Fruit fly (Drosophila melanogaster) whole organism, adult: ENCODE results near the gene PGAP2.
A peak's percentile ranks its signal among the peaks of the same experiment; 100 is the strongest.

Experiments
- CG11617 ChIP-seq: fragments of 200-800 bp; sonication (Bioruptor generic); optimal IDR thresholded peaks from 2 replicates; lab custom pipeline; 2017; ENCODE audit warnings: mild to moderate bottlenecking, missing biosample characterization, missing genetic modification reagents, missing genetic modification characterization
- CG12768 ChIP-seq: fragments of 200-800 bp; sonication (Bioruptor generic); optimal IDR thresholded peaks from 2 replicates; lab custom pipeline; 2017; ENCODE audit warnings: missing biosample characterization, missing genetic modification characterization, mild to moderate bottlenecking, moderate library complexity, missing genetic modification reagents
- CG14711 ChIP-seq: fragments of 200-800 bp; sonication (Bioruptor generic); optimal IDR thresholded peaks from 2 replicates; lab custom pipeline; 2018; ENCODE audit warnings: missing biosample characterization, mild to moderate bottlenecking, missing genetic modification characterization, moderate library complexity
- CG1620 ChIP-seq: fragments of 200-800 bp; sonication (Bioruptor generic); optimal IDR thresholded peaks from 2 replicates; lab custom pipeline; 2016; ENCODE audit warnings: missing biosample characterization, missing genetic modification characterization
- CG33017 ChIP-seq: fragments of 200-800 bp; sonication (Bioruptor generic); optimal IDR thresholded peaks from 2 replicates; lab custom pipeline; 2018; ENCODE audit warnings: missing biosample characterization, mild to moderate bottlenecking, missing genetic modification characterization, moderate library complexity
- CG5204 ChIP-seq: fragments of 200-800 bp; sonication (Bioruptor generic); optimal IDR thresholded peaks from 2 replicates; lab custom pipeline; 2016; ENCODE audit warnings: missing biosample characterization, missing genetic modification characterization
- CG7045 ChIP-seq: fragments of 200-800 bp; sonication (Bioruptor generic); optimal IDR thresholded peaks from 2 replicates; lab custom pipeline; 2017; ENCODE audit warnings: missing biosample characterization, mild to moderate bottlenecking, missing genetic modification characterization
- CG7101 ChIP-seq: fragments of 200-800 bp; sonication (Bioruptor generic); optimal IDR thresholded peaks from 2 replicates; lab custom pipeline; 2018; ENCODE audit warnings: missing biosample characterization, mild to moderate bottlenecking, missing genetic modification characterization, moderate library complexity
- Clk ChIP-seq: fragments of 200-800 bp; sonication (Bioruptor generic); optimal IDR thresholded peaks from 2 replicates; lab custom pipeline; 2017; ENCODE audit warnings: missing biosample characterization, missing genetic modification characterization
- Crg-1 ChIP-seq: fragments of 200-800 bp; sonication (Bioruptor generic); optimal IDR thresholded peaks from 2 replicates; lab custom pipeline; 2016; ENCODE audit warnings: missing biosample characterization, missing genetic modification characterization
- Hr96 ChIP-seq: fragments of 200-800 bp; sonication (Bioruptor generic); optimal IDR thresholded peaks from 2 replicates; lab custom pipeline; 2016; ENCODE audit warnings: missing biosample characterization, missing genetic modification characterization
- Mnt ChIP-seq: fragments of 200-800 bp; sonication (Bioruptor generic); optimal IDR thresholded peaks from 2 replicates; lab custom pipeline; 2016; ENCODE audit warnings: missing biosample characterization, mild to moderate bottlenecking, missing genetic modification characterization
- bab1 ChIP-seq: fragments of 200-800 bp; sonication (Bioruptor generic); optimal IDR thresholded peaks from 3 replicates; lab custom pipeline; 2019; ENCODE audit warnings: missing biosample characterization, mild to moderate bottlenecking, missing genetic modification characterization, moderate library complexity
- cic ChIP-seq: fragments of 200-800 bp; sonication (Bioruptor generic); optimal IDR thresholded peaks from 2 replicates; lab custom pipeline; 2017; ENCODE audit warnings: missing biosample characterization, mild to moderate bottlenecking, missing genetic modification characterization, moderate library complexity
- cnc ChIP-seq, 2 experiments: fragments of >200 bp; optimal IDR thresholded peaks; 2 replicates each; lab custom pipeline; 2017
- kay ChIP-seq: fragments of 200-800 bp; sonication (Bioruptor generic); peaks from one replicate; lab custom pipeline; 2016; ENCODE audit warnings: missing biosample characterization, missing genetic modification characterization, borderline replicate concordance
- ovo ChIP-seq: fragments of 200-800 bp; sonication (Bioruptor generic); optimal IDR thresholded peaks from 2 replicates; lab custom pipeline; 2016; ENCODE audit warnings: missing biosample characterization, missing genetic modification characterization
- pad ChIP-seq: fragments of 200-800 bp; sonication (Bioruptor generic); optimal IDR thresholded peaks from 3 replicates; lab custom pipeline; 2017; ENCODE audit warnings: missing biosample characterization, missing genetic modification characterization, mild to moderate bottlenecking, moderate library complexity, missing genetic modification reagents
- tj ChIP-seq: fragments of 200-800 bp; sonication (Bioruptor generic); optimal IDR thresholded peaks from 3 replicates; lab custom pipeline; 2017; ENCODE audit warnings: missing biosample characterization, mild to moderate bottlenecking, missing genetic modification characterization, moderate library complexity
- toe ChIP-seq: fragments of 200-800 bp; sonication (Bioruptor generic); optimal IDR thresholded peaks from 2 replicates; lab custom pipeline; 2016; ENCODE audit warnings: missing biosample characterization, missing genetic modification characterization

Gene PGAP2

dm6 chr2L:825768-826263, 6.5 kb upstream of the PGAP2 start, which contains the start of the genes CG3862 and dock:
CG3862 (minus strand) TSS chr2L:825861.
dock (plus strand) TSS chr2L:825969.
- TF ChIP-seq toe (GFP tag; lab: Kevin White, UChicago) (no peak), bab1 (GFP tag; lab: Kevin White, UChicago) (peak; percentile 85), CG5204 (GFP tag; lab: Kevin White, UChicago) (no peak), Mnt (GFP tag; lab: Kevin White, UChicago) (peak; percentile 87), pad (GFP tag; lab: Kevin White, UChicago) (peak; percentile 62), CG11617 (GFP tag; lab: Kevin White, UChicago) (peak; percentile 43), CG1620 (GFP tag; lab: Kevin White, UChicago) (peak; percentile 63), Hr96 (peak; percentile 65), CG7101 (peak; percentile 67), tj (GFP tag; lab: Kevin White, UChicago) (peak; percentile 86), CG33017 (peak; percentile 30), CG14711 (tag; lab: Kevin White, UChicago) (peak; percentile 83), cic (GFP tag; lab: Kevin White, UChicago) (peak; percentile 72), Clk (GFP tag; lab: Kevin White, UChicago) (peak; percentile 51), CG7045 (GFP tag; lab: Kevin White, UChicago) (no peak), cnc (optimal IDR thresholded peaks at IDR 0.05; lab: Kevin White, UChicago) (no peak), Crg-1 (GFP tag; lab: Kevin White, UChicago) (peak; percentile 80), ovo (peak; percentile 56), CG12768 (peak; percentile 71), kay (GFP tag; lab: Kevin White, UChicago) (no peak)

dm6 chr2L:821986-822711, 2.8 kb upstream of the PGAP2 start:
- TF ChIP-seq Crg-1 (GFP tag; lab: Kevin White, UChicago) (peak; percentile 16), CG7101 (peak; percentile 4), CG12768 (no peak), CG14711 (tag; lab: Kevin White, UChicago) (no peak), CG33017 (no peak), toe (GFP tag; lab: Kevin White, UChicago) (no peak), ovo (no peak), pad (GFP tag; lab: Kevin White, UChicago) (no peak), cnc (optimal IDR thresholded peaks at IDR 0.05; lab: Kevin White, UChicago) (no peak), Hr96 (no peak), tj (GFP tag; lab: Kevin White, UChicago) (peak; percentile 93), CG5204 (GFP tag; lab: Kevin White, UChicago) (no peak), CG1620 (GFP tag; lab: Kevin White, UChicago) (no peak), Clk (GFP tag; lab: Kevin White, UChicago) (no peak), Mnt (GFP tag; lab: Kevin White, UChicago) (no peak), bab1 (GFP tag; lab: Kevin White, UChicago) (no peak), CG7045 (GFP tag; lab: Kevin White, UChicago) (no peak), cic (GFP tag; lab: Kevin White, UChicago) (peak; percentile 21), CG11617 (GFP tag; lab: Kevin White, UChicago) (no peak), kay (GFP tag; lab: Kevin White, UChicago) (no peak)

- TF ChIP-seq pad (GFP tag; lab: Kevin White, UChicago) (no peak), CG7101 (peak; percentile 37), CG14711 (tag; lab: Kevin White, UChicago) (peak; percentile 97), tj (GFP tag; lab: Kevin White, UChicago) (no peak), Hr96 (peak; percentile 9), Crg-1 (GFP tag; lab: Kevin White, UChicago) (peak; percentile 10), CG12768 (peak; percentile 20), Mnt (GFP tag; lab: Kevin White, UChicago) (peak; percentile 30), ovo (no peak), bab1 (GFP tag; lab: Kevin White, UChicago) (peak; percentile 68), CG11617 (GFP tag; lab: Kevin White, UChicago) (peak; percentile 4), CG33017 (peak; percentile 14)
Measured at dm6 chr2L:821242-821985, 2.1 kb upstream of the PGAP2 start, which contains the start of gene CG3662. CG3662 (plus strand) TSS chr2L:821289.

- TF ChIP-seq ovo (no peak), CG11617 (GFP tag; lab: Kevin White, UChicago) (no peak), kay (GFP tag; lab: Kevin White, UChicago) (no peak), CG12768 (no peak), CG14711 (tag; lab: Kevin White, UChicago) (no peak), CG1620 (GFP tag; lab: Kevin White, UChicago) (no peak), bab1 (GFP tag; lab: Kevin White, UChicago) (no peak), pad (GFP tag; lab: Kevin White, UChicago) (no peak), cic (GFP tag; lab: Kevin White, UChicago) (no peak), Mnt (GFP tag; lab: Kevin White, UChicago) (no peak), Clk (GFP tag; lab: Kevin White, UChicago) (no peak), tj (GFP tag; lab: Kevin White, UChicago) (no peak), toe (GFP tag; lab: Kevin White, UChicago) (no peak), CG7101 (no peak), cnc (optimal IDR thresholded peaks at IDR 0.05; lab: Kevin White, UChicago) (no peak)
Measured at dm6 chr2L:817850-818249, 1.5 kb downstream of the PGAP2 start, which contains the start of gene CG15880. CG15880 (minus strand) TSS chr2L:817950.
